Worm (Caenorhabditis elegans): Measurements from ENCODE around the gene sqt-2.

DNA sequence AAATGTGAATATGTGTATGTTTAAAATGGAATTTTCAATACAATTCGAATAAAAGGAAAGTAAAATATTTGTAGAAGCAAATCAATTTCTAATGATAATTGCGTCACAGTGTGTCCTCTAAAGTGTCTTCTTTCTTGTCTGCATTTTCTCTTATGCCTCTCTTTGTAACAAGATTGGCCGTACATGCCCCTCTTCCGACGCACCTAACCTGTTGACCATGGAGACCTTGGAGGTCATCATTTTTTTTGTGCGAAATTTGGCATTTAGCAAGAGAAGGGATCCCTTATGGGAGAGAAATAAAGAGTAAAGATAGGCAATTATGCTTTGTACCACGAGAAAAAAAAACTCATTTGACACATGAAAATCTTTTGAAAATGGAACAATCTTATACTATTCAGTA is 5.2 kb downstream of the sqt-2 start, which contains the start of gene F23F1.4:
- TF ChIP-seq him-1 (tag; optimal IDR thresholded peaks at IDR 0.05), result no peak
- TF ChIP-seq W03F9.2 (tag; optimal IDR thresholded peaks at IDR 0.05), result no peak

Measured in whole organism, L4/young adult.